Fruit fly (Drosophila melanogaster) whole organism: ENCODE data around the gene CG32195.

Experiments
- pan ChIP-seq: fragments of >200 bp; optimal IDR thresholded peaks from 2 replicates; lab custom pipeline; 2017
- psq ChIP-seq: fragments of >200 bp; optimal IDR thresholded peaks from 2 replicates; lab custom pipeline; 2017
- usp ChIP-seq: fragments of >200 bp; optimal IDR thresholded peaks from 2 replicates; lab custom pipeline; 2017; ENCODE audit warnings: missing biosample characterization, missing genetic modification characterization, mixed read lengths

dm6 chr3L:18081957-18082356 is 30.8 kb upstream of the CG32195 start:
- TF ChIP-seq usp (GFP tag; lab: Kevin White, UChicago), result no peak
- no peak for TF ChIP-seq pan (lab: Kevin White, UChicago)
- TF ChIP-seq psq (lab: Kevin White, UChicago), result no peak
